Fruit fly (Drosophila melanogaster) whole organism, wandering third instar larva: ENCODE results near the gene gdl.

Experiments
- Abd-B ChIP-seq: fragments of >200 bp; optimal IDR thresholded peaks from 2 replicates; lab custom pipeline; 2017; ENCODE audit warnings: missing biosample characterization, missing genetic modification characterization
- CG32264 ChIP-seq: fragments of 200-800 bp; sonication (Bioruptor generic); optimal IDR thresholded peaks from 2 replicates; lab custom pipeline; 2016; ENCODE audit warnings: missing biosample characterization, missing genetic modification characterization
- CrebA ChIP-seq: fragments of 200-800 bp; sonication (Bioruptor generic); optimal IDR thresholded peaks from 2 replicates; lab custom pipeline; 2016; ENCODE audit warnings: missing biosample characterization, mild to moderate bottlenecking, missing genetic modification characterization, borderline replicate concordance
- Dfd ChIP-seq: fragments of >200 bp; optimal IDR thresholded peaks from 2 replicates; lab custom pipeline; 2017; ENCODE audit warnings: missing biosample characterization, missing genetic modification characterization
- Dif ChIP-seq: fragments of 200-275, 200-300 bp; sonication (Bioruptor generic); optimal IDR thresholded peaks from 2 replicates; lab custom pipeline; 2018; ENCODE audit warnings: missing biosample characterization, missing genetic modification characterization; ENCODE audit not compliant: partially characterized antibody
- GATAd ChIP-seq: sonication (Bioruptor generic); optimal IDR thresholded peaks from 2 replicates; lab custom pipeline; 2016; ENCODE audit warnings: missing biosample characterization, missing genetic modification characterization
- HLH106 ChIP-seq: fragments of 200-800 bp; optimal IDR thresholded peaks from 3 replicates; lab custom pipeline; 2019; ENCODE audit warnings: missing biosample characterization, mild to moderate bottlenecking, missing genetic modification characterization, moderate library complexity
- Hnf4 ChIP-seq: fragments of 200-800 bp; sonication (Bioruptor generic); optimal IDR thresholded peaks from 2 replicates; lab custom pipeline; 2016; ENCODE audit warnings: missing biosample characterization, mild to moderate bottlenecking, missing genetic modification characterization
- Hr78 ChIP-seq: fragments of >200 bp; optimal IDR thresholded peaks from 2 replicates; lab custom pipeline; 2017; ENCODE audit warnings: missing biosample characterization, missing genetic modification characterization
- Hr83 ChIP-seq: fragments of 200-300 bp; sonication (Bioruptor generic); optimal IDR thresholded peaks from 2 replicates; lab custom pipeline; 2016; ENCODE audit warnings: missing biosample characterization, mild to moderate bottlenecking, missing genetic modification characterization, moderate library complexity; ENCODE audit not compliant: poor library complexity, severe bottlenecking
- Jra ChIP-seq: sonication (Bioruptor generic); optimal IDR thresholded peaks from 2 replicates; lab custom pipeline; 2016; ENCODE audit warnings: missing biosample characterization, missing genetic modification characterization
- Mio ChIP-seq: sonication (Bioruptor generic); optimal IDR thresholded peaks from 2 replicates; lab custom pipeline; 2016; ENCODE audit warnings: missing biosample characterization, missing genetic modification characterization
- Myc ChIP-seq: fragments of >200 bp; optimal IDR thresholded peaks from 2 replicates; lab custom pipeline; 2017
- N ChIP-seq: fragments of >200 bp; optimal IDR thresholded peaks from 2 replicates; lab custom pipeline; 2018; ENCODE audit warnings: missing biosample characterization, missing external identifiers, missing genetic modification characterization
- OdsH ChIP-seq: fragments of 200-800 bp; sonication (Bioruptor generic); optimal IDR thresholded peaks from 2 replicates; lab custom pipeline; 2016; ENCODE audit warnings: missing biosample characterization, mild to moderate bottlenecking, missing genetic modification characterization
- Rel ChIP-seq, 2 experiments: fragments of 200-800 bp; sonication (Bioruptor generic) in 1 of 2; optimal IDR thresholded peaks; 2 replicates in 1 of 2; 3 replicates in 1 of 2; lab custom pipeline; 2016 to 2019; ENCODE audit warnings: mild to moderate bottlenecking in 2 of 2, missing biosample characterization in 2 of 2, missing genetic modification characterization in 2 of 2, moderate library complexity in 1 of 2
- Sp1 ChIP-seq: fragments of 200-800 bp; sonication (Bioruptor generic); optimal IDR thresholded peaks from 3 replicates; lab custom pipeline; 2019; ENCODE audit warnings: missing biosample characterization, mild to moderate bottlenecking, missing genetic modification characterization, moderate library complexity
- Vsx2 ChIP-seq: fragments of 200-300, 225-300 bp; sonication (Bioruptor generic); optimal IDR thresholded peaks from 2 replicates; lab custom pipeline; 2018; ENCODE audit warnings: missing biosample characterization, missing genetic modification characterization; ENCODE audit not compliant: partially characterized antibody
- br ChIP-seq: fragments of 200-800 bp; sonication (Bioruptor generic); optimal IDR thresholded peaks from 2 replicates; lab custom pipeline; 2016; ENCODE audit warnings: missing biosample characterization, missing genetic modification characterization
- brk ChIP-seq: fragments of 200-800 bp; sonication (Bioruptor generic); optimal IDR thresholded peaks from 2 replicates; lab custom pipeline; 2016; ENCODE audit warnings: missing biosample characterization, mild to moderate bottlenecking, missing genetic modification characterization
- dl ChIP-seq, 2 experiments: fragments of 175-275, 200-275 bp in 1 of 2; fragments of 200-275 bp in 1 of 2; sonication (Bioruptor generic); optimal IDR thresholded peaks; lab custom pipeline; 2018; ENCODE audit warnings: mild to moderate bottlenecking in 2 of 2, missing biosample characterization in 2 of 2, missing genetic modification characterization in 2 of 2, moderate library complexity in 2 of 2; ENCODE audit not compliant: partially characterized antibody in 2 of 2, insufficient read depth in 1 of 2
- dsf ChIP-seq: sonication (Bioruptor generic); optimal IDR thresholded peaks from 2 replicates; lab custom pipeline; 2016; ENCODE audit warnings: missing biosample characterization, missing genetic modification characterization, borderline replicate concordance
- ey ChIP-seq: fragments of 200-800 bp; sonication (Bioruptor generic); optimal IDR thresholded peaks from 2 replicates; lab custom pipeline; 2016; ENCODE audit warnings: missing biosample characterization, missing genetic modification characterization
- foxo ChIP-seq, 2 experiments: fragments of 200-800 bp; sonication (Bioruptor generic); optimal IDR thresholded peaks; 2 replicates in 1 of 2; 3 replicates in 1 of 2; lab custom pipeline; 2016 to 2017; ENCODE audit warnings: missing biosample characterization in 2 of 2, missing genetic modification characterization in 2 of 2
- jim ChIP-seq: fragments of 175-275, 200-325 bp; sonication (Bioruptor generic); optimal IDR thresholded peaks from 2 replicates; lab custom pipeline; 2016; ENCODE audit warnings: missing biosample characterization, mild to moderate bottlenecking, missing genetic modification characterization
- pan ChIP-seq: fragments of >200 bp; optimal IDR thresholded peaks from 2 replicates; lab custom pipeline; 2017
- psq ChIP-seq: fragments of 200-800 bp; sonication (Bioruptor generic); optimal IDR thresholded peaks from 3 replicates; lab custom pipeline; 2017; ENCODE audit warnings: missing biosample characterization, mild to moderate bottlenecking, missing genetic modification characterization, moderate library complexity
- rgr ChIP-seq: fragments of 200-800 bp; sonication (Bioruptor generic); optimal IDR thresholded peaks from 3 replicates; lab custom pipeline; 2016; ENCODE audit warnings: missing biosample characterization, mild to moderate bottlenecking, missing genetic modification characterization
- sage ChIP-seq: fragments of 200-800 bp; sonication (Bioruptor generic); optimal IDR thresholded peaks from 2 replicates; lab custom pipeline; 2016; ENCODE audit warnings: missing biosample characterization, mild to moderate bottlenecking, missing genetic modification characterization
- tai ChIP-seq: sonication (Bioruptor generic); optimal IDR thresholded peaks from 2 replicates; lab custom pipeline; 2016; ENCODE audit warnings: missing biosample characterization, missing genetic modification characterization
- usp ChIP-seq: fragments of >200 bp; optimal IDR thresholded peaks from 2 replicates; lab custom pipeline; 2017; ENCODE audit warnings: missing biosample characterization, missing genetic modification characterization
- woc ChIP-seq: sonication (Bioruptor generic); optimal IDR thresholded peaks from 2 replicates; lab custom pipeline; 2016; ENCODE audit warnings: missing biosample characterization, mild to moderate bottlenecking, missing genetic modification characterization

The gdl gene

dm6 chr3L:15520320-15520719 lies 11.1 kb downstream of the gdl start, which contains the start of gene yellow-k:
yellow-k (plus strand) TSS chr3L:15520620.
- TF ChIP-seq HLH106 (tag; lab: Kevin White, UChicago) (no peak), Hr83 (no peak), usp (GFP tag; lab: Kevin White, UChicago) (no peak), jim (no peak), dsf (GFP tag; lab: Kevin White, UChicago) (no peak), CG32264 (no peak), N (GFP tag; lab: Kevin White, UChicago) (no peak), psq (GFP tag; lab: Kevin White, UChicago) (no peak), Vsx2 (GFP tag; lab: Kevin White, UChicago) (no peak), Hr78 (GFP tag; lab: Kevin White, UChicago) (no peak), Dfd (no peak), OdsH (no peak), Jra (GFP tag; lab: Kevin White, UChicago) (no peak), Abd-B (GFP tag; lab: Kevin White, UChicago) (no peak), Mio (GFP tag; lab: Kevin White, UChicago) (no peak), foxo (GFP tag; optimal IDR thresholded peaks at IDR 0.05; lab: Kevin White, UChicago) (no peak)

- TF ChIP-seq dl (GFP tag; optimal IDR thresholded peaks at IDR 0.05; lab: Kevin White, UChicago; ENCODE audit: insufficient read depth in 1 of 2, partially characterized antibody in 2 of 2) (no peak), Mio (GFP tag; lab: Kevin White, UChicago) (no peak), N (GFP tag; lab: Kevin White, UChicago) (no peak), jim (no peak), Rel (GFP tag; optimal IDR thresholded peaks at IDR 0.05; lab: Kevin White, UChicago) (peak; percentile 47), Rel (tag; optimal IDR thresholded peaks at IDR 0.05; lab: Kevin White, UChicago) (peak; percentile 99), OdsH (no peak), sage (peak; percentile 48), br (GFP tag; lab: Kevin White, UChicago) (no peak), Hnf4 (GFP tag; lab: Kevin White, UChicago) (peak; percentile 5), pan (lab: Kevin White, UChicago) (no peak)
- TF ChIP-seq, all 38 proteins: peak for 3
Measured at dm6 chr3L:15523806-15524346, 14.6 kb downstream of the gdl start, which contains the start of gene CG7945. CG7945 (minus strand) TSS chr3L:15524137.

- TF ChIP-seq br (GFP tag; lab: Kevin White, UChicago), result no peak
- no peak for TF ChIP-seq woc (GFP tag; lab: Kevin White, UChicago)
- TF ChIP-seq CrebA (GFP tag; lab: Kevin White, UChicago), result no peak
- TF ChIP-seq N (GFP tag; lab: Kevin White, UChicago), result no peak
- no peak for TF ChIP-seq Myc
- no peak for TF ChIP-seq Dfd
- no peak for TF ChIP-seq GATAd (GFP tag; lab: Kevin White, UChicago)
- no peak for TF ChIP-seq psq (GFP tag; lab: Kevin White, UChicago)
- TF ChIP-seq CG32264, result no peak
Measured at dm6 chr3L:15525153-15525552, 15.9 kb downstream of the gdl start, which contains the start of gene CG33986. CG33986 (minus strand) TSS chr3L:15525253.

dm6 chr3L:15526712-15527111 lies 17.5 kb downstream of the gdl start, which contains the start of gene CG33985:
CG33985 (minus strand) TSS chr3L:15526812.
- TF ChIP-seq dl (GFP tag; optimal IDR thresholded peaks at IDR 0.05; lab: Kevin White, UChicago; ENCODE audit: insufficient read depth in 1 of 2, partially characterized antibody in 2 of 2) (no peak), Hr78 (GFP tag; lab: Kevin White, UChicago) (no peak), Vsx2 (GFP tag; lab: Kevin White, UChicago) (no peak), CG32264 (no peak), tai (GFP tag; lab: Kevin White, UChicago) (no peak), Sp1 (no peak), brk (no peak), pan (lab: Kevin White, UChicago) (no peak), Dif (GFP tag; lab: Kevin White, UChicago) (no peak), psq (GFP tag; lab: Kevin White, UChicago) (no peak), woc (GFP tag; lab: Kevin White, UChicago) (no peak), rgr (GFP tag; lab: Kevin White, UChicago) (no peak), Mio (GFP tag; lab: Kevin White, UChicago) (no peak), ey (GFP tag; lab: Kevin White, UChicago) (no peak)
